Worm (Caenorhabditis elegans): ENCODE measurements around the gene F13E9.16.

DNA sequence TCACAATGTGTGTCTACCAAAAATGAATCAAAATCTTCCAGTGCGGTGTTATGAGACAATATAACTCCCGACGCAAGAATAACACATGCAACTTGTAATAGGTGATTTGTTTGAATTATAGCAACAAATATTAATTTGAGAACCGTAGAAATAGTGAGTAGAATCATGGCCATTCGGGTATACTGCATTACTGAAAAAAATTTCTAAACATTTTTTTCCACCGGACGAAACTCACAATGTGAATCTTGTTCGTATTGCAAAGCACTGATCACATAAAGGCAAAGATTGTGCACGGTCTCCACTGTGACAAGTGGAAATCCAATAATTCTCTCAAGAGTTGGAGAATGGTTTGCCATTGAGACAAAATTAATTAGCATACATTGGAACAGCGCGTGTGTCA lies 15.3 kb upstream of the F13E9.16 start:
- TF ChIP-seq nhr-11 (tag; optimal IDR thresholded peaks at IDR 0.05): no peak
- no peak for TF ChIP-seq nhr-237 (tag; optimal IDR thresholded peaks at IDR 0.05)
- TF ChIP-seq mdl-1 (tag; optimal IDR thresholded peaks at IDR 0.05): no peak

Data from whole organism, L3 larva.